Fruit fly (Drosophila melanogaster) Kc167 (cell line): ENCODE results near the gene ND-B16.6.

ENCODE experiments used
- Myc ChIP-seq: fragments of >200 bp; optimal IDR thresholded peaks from 2 replicates; lab custom pipeline; 2017; ENCODE audit warnings: missing external identifiers
- psq ChIP-seq: fragments of >200 bp; optimal IDR thresholded peaks from 2 replicates; lab custom pipeline; 2017; ENCODE audit warnings: missing external identifiers

dm6 chrX:6337702-6338101 is 12.5 kb downstream of the ND-B16.6 start, which contains the start of gene CG3842:
- TF ChIP-seq psq (no peak), Myc (no peak)
